Worm (Caenorhabditis elegans) whole organism, L4/young adult: ENCODE measurements around the gene F37A8.1.

Source experiments
- dao-5 ChIP-seq: sonication (generic microtip); optimal IDR thresholded peaks from 2 replicates; lab custom pipeline; 2016; ENCODE audit warnings: missing genotype, missing genetic modification characterization, moderate library complexity, missing compliant biosample characterization
- him-1 ChIP-seq: sonication (generic microtip); optimal IDR thresholded peaks from 2 replicates; lab custom pipeline; 2016; ENCODE audit warnings: missing genotype, missing genetic modification reagents, missing genetic modification characterization, missing compliant biosample characterization

- no peak for TF ChIP-seq him-1 (tag; lab: Kevin White, UChicago)
- no peak for TF ChIP-seq dao-5 (tag; lab: Kevin White, UChicago)
Measured at ce11 chrIII:3954828-3955227, 26.6 kb downstream of the F37A8.1 start.
